Worm (Caenorhabditis elegans) whole organism, young adult: ENCODE results near the gene F23D12.4.

Experiments
- B0035.1 ChIP-seq: sonication (generic microtip); optimal IDR thresholded peaks from 2 replicates; lab custom pipeline; 2016; ENCODE audit warnings: missing genetic modification characterization, mild to moderate bottlenecking, missing compliant biosample characterization, missing genotype, missing genetic modification reagents
- B0336.3 ChIP-seq: fragments of 200-800 bp; sonication (Bioruptor generic); IDR thresholded peaks from 2 replicates; pipeline ENCODE4 v1.3.6; 2022; ENCODE audit warnings: missing genetic modification characterization, missing compliant biosample characterization
- F22D6.2 ChIP-seq: sonication (generic microtip); optimal IDR thresholded peaks from 2 replicates; lab custom pipeline; 2016; ENCODE audit warnings: mild to moderate bottlenecking, missing genetic modification characterization, missing compliant biosample characterization
- F23B12.7 ChIP-seq: sonication (generic microtip); optimal IDR thresholded peaks from 2 replicates; lab custom pipeline; 2017; ENCODE audit warnings: missing genetic modification characterization, mild to moderate bottlenecking, missing compliant biosample characterization, antibody characterized with exemption, moderate library complexity; ENCODE audit not compliant: insufficient read depth
- F33H1.4 ChIP-seq: fragments of 200-800 bp; sonication (Bioruptor generic); IDR thresholded peaks from 2 replicates; pipeline ENCODE4 v1.3.6; 2022; ENCODE audit warnings: missing genetic modification reagents, missing genetic modification characterization, missing compliant biosample characterization
- F39B2.1 ChIP-seq: fragments of 200-800 bp; sonication (Bioruptor generic); IDR thresholded peaks from 2 replicates; pipeline ENCODE4 v1.3.6; 2022; ENCODE audit warnings: missing genetic modification reagents, missing genetic modification characterization, missing compliant biosample characterization
- K11D2.4 ChIP-seq: fragments of 200-800 bp; sonication (Bioruptor generic); IDR thresholded peaks from 2 replicates; pipeline ENCODE4 v1.3.6; 2022; ENCODE audit warnings: missing genetic modification reagents, missing genetic modification characterization, missing compliant biosample characterization
- T07F8.4 ChIP-seq: sonication (generic microtip); optimal IDR thresholded peaks from 2 replicates; lab custom pipeline; 2016; ENCODE audit warnings: mild to moderate bottlenecking, missing genetic modification characterization, moderate library complexity, missing compliant biosample characterization
- Y53F4B.3 ChIP-seq: fragments of 200-800 bp; sonication (Bioruptor generic); IDR thresholded peaks from 2 replicates; pipeline ENCODE4 v1.3.6; 2022; ENCODE audit warnings: missing genetic modification reagents, missing genetic modification characterization, missing compliant biosample characterization
- Y79H2A.3 ChIP-seq: fragments of 200-800 bp; sonication (Bioruptor generic); conservative IDR thresholded peaks from 2 replicates; pipeline ENCODE4 v1.3.6; 2022; ENCODE audit warnings: missing genetic modification reagents, missing genetic modification characterization, missing compliant biosample characterization
- aptf-3 ChIP-seq: fragments of 200-800 bp; sonication (Bioruptor generic); IDR thresholded peaks from 2 replicates; pipeline ENCODE4 v1.3.6; 2022; ENCODE audit warnings: missing genetic modification characterization, missing compliant biosample characterization
- attf-3 ChIP-seq: fragments of 200-800 bp; sonication (Bioruptor generic); conservative IDR thresholded peaks from 2 replicates; pipeline ENCODE4 v1.3.6; 2022; ENCODE audit warnings: missing genetic modification reagents, missing genetic modification characterization, missing compliant biosample characterization
- attf-5 ChIP-seq: fragments of 200-800 bp; sonication (Bioruptor generic); optimal IDR thresholded peaks from 2 replicates; lab custom pipeline; 2018; ENCODE audit warnings: mild to moderate bottlenecking, missing genetic modification characterization, missing compliant biosample characterization
- attf-6 ChIP-seq: fragments of 200-800 bp; sonication (Bioruptor generic); IDR thresholded peaks from 2 replicates; pipeline ENCODE4 v1.3.6; 2022; ENCODE audit warnings: missing genetic modification reagents, missing genetic modification characterization, missing compliant biosample characterization
- ceh-100 ChIP-seq: fragments of 200-800 bp; sonication (Bioruptor generic); IDR thresholded peaks from 2 replicates; pipeline ENCODE4 v1.3.6; 2022; ENCODE audit warnings: missing genetic modification reagents, missing genetic modification characterization, missing compliant biosample characterization
- ceh-91 ChIP-seq: fragments of 200-800 bp; sonication (Bioruptor generic); IDR thresholded peaks from 2 replicates; pipeline ENCODE4 v1.3.6; 2022; ENCODE audit warnings: missing genetic modification reagents, missing genetic modification characterization, missing compliant biosample characterization
- chd-7 ChIP-seq: sonication (generic microtip); optimal IDR thresholded peaks from 2 replicates; lab custom pipeline; 2016; ENCODE audit warnings: mild to moderate bottlenecking, missing genetic modification characterization, moderate library complexity, missing compliant biosample characterization
- efl-1 ChIP-seq: fragments of 150-350 bp; optimal IDR thresholded peaks from 2 replicates; lab custom pipeline; 2014; ENCODE audit warnings: missing biosample characterization, missing genetic modification reagents, missing genetic modification characterization
- egl-44 ChIP-seq: fragments of 200-800 bp; sonication (Bioruptor generic); IDR thresholded peaks from 2 replicates; pipeline ENCODE4 v1.3.6; 2022; ENCODE audit warnings: missing genetic modification reagents, missing genetic modification characterization, missing compliant biosample characterization
- hmg-1.2 ChIP-seq: fragments of 200-800 bp; sonication (Bioruptor generic); IDR thresholded peaks from 2 replicates; pipeline ENCODE4 v1.3.6; 2022; ENCODE audit warnings: missing genetic modification reagents, missing genetic modification characterization, missing compliant biosample characterization
- hrde-1 ChIP-seq: sonication (generic microtip); optimal IDR thresholded peaks from 2 replicates; lab custom pipeline; 2016; ENCODE audit warnings: missing genetic modification characterization, mild to moderate bottlenecking, missing compliant biosample characterization, moderate library complexity, missing genotype, missing genetic modification reagents, borderline replicate concordance
- let-526 ChIP-seq: fragments of 200-800 bp; sonication (Bioruptor generic); IDR thresholded peaks from 2 replicates; pipeline ENCODE4 v1.3.6; 2022; ENCODE audit warnings: missing genetic modification reagents, missing genetic modification characterization, missing compliant biosample characterization
- let-607 ChIP-seq, 2 experiments: fragments of 200-800 bp in 1 of 2; sonication (Bioruptor generic) in 1 of 2; sonication (generic microtip) in 1 of 2; optimal IDR thresholded peaks; 2 replicates each; lab custom pipeline; 2016 to 2018; ENCODE audit warnings: mild to moderate bottlenecking in 2 of 2, missing compliant biosample characterization in 2 of 2, missing genetic modification characterization in 2 of 2, moderate library complexity in 2 of 2, missing genotype in 1 of 2
- lin-40 ChIP-seq: sonication (generic microtip); optimal IDR thresholded peaks from 2 replicates; lab custom pipeline; 2016; ENCODE audit warnings: missing genetic modification characterization, mild to moderate bottlenecking, missing compliant biosample characterization, missing genotype, missing genetic modification reagents
- madf-10 ChIP-seq: sonication (generic microtip); optimal IDR thresholded peaks from 2 replicates; lab custom pipeline; 2016; ENCODE audit warnings: mild to moderate bottlenecking, missing genetic modification characterization, missing compliant biosample characterization
- madf-3 ChIP-seq: fragments of 200-800 bp; sonication (Bioruptor generic); IDR thresholded peaks from 2 replicates; pipeline ENCODE4 v1.3.6; 2022; ENCODE audit warnings: missing genetic modification reagents, missing genetic modification characterization, missing compliant biosample characterization
- madf-8 ChIP-seq: fragments of 200-800 bp; sonication (Bioruptor generic); conservative IDR thresholded peaks from 2 replicates; pipeline ENCODE4 v1.3.6; 2022; ENCODE audit warnings: missing genetic modification reagents, missing genetic modification characterization, missing compliant biosample characterization
- mcd-1 ChIP-seq: fragments of 200-800 bp; sonication (Bioruptor generic); IDR thresholded peaks from 2 replicates; pipeline ENCODE4 v1.3.6; 2022; ENCODE audit warnings: missing genetic modification reagents, missing genetic modification characterization, missing compliant biosample characterization
- nfya-1 ChIP-seq: sonication (generic microtip); optimal IDR thresholded peaks from 2 replicates; lab custom pipeline; 2017; ENCODE audit warnings: antibody characterized with exemption, missing compliant biosample characterization, missing genetic modification characterization, borderline replicate concordance; ENCODE audit not compliant: insufficient read depth
- nhr-120 ChIP-seq: fragments of 200-800 bp; sonication (Bioruptor generic); IDR thresholded peaks from 2 replicates; pipeline ENCODE4 v1.3.6; 2022; ENCODE audit warnings: missing genetic modification characterization, missing compliant biosample characterization
- nhr-27 ChIP-seq: fragments of 200-800 bp; sonication (Bioruptor generic); optimal IDR thresholded peaks from 2 replicates; lab custom pipeline; 2018; ENCODE audit warnings: mild to moderate bottlenecking, missing genetic modification characterization, moderate library complexity, missing compliant biosample characterization
- pbrm-1 ChIP-seq: fragments of 200-800 bp; sonication (Bioruptor generic); IDR thresholded peaks from 2 replicates; pipeline ENCODE4 v1.3.6; 2022; ENCODE audit warnings: missing genetic modification reagents, missing genetic modification characterization, missing compliant biosample characterization
- rcor-1 ChIP-seq: fragments of 200-800 bp; sonication (Bioruptor generic); IDR thresholded peaks from 2 replicates; pipeline ENCODE4 v1.3.6; 2022; ENCODE audit warnings: missing genetic modification reagents, missing genetic modification characterization, missing compliant biosample characterization
- repo-1 ChIP-seq: sonication (generic microtip); optimal IDR thresholded peaks from 2 replicates; lab custom pipeline; 2017; ENCODE audit warnings: mild to moderate bottlenecking, missing genetic modification characterization, missing compliant biosample characterization
- snpc-1.3 ChIP-seq: sonication (generic microtip); optimal IDR thresholded peaks from 2 replicates; lab custom pipeline; 2017; ENCODE audit warnings: missing genetic modification characterization, mild to moderate bottlenecking, missing compliant biosample characterization, antibody characterized with exemption, moderate library complexity, missing genotype, missing genetic modification reagents; ENCODE audit not compliant: insufficient read depth
- snpc-3.4 ChIP-seq: sonication (generic microtip); optimal IDR thresholded peaks from 2 replicates; lab custom pipeline; 2017; ENCODE audit warnings: missing genetic modification characterization, mild to moderate bottlenecking, missing compliant biosample characterization, antibody characterized with exemption, moderate library complexity, missing genotype, missing genetic modification reagents
- sptf-2 ChIP-seq: fragments of 200-800 bp; sonication (Bioruptor generic); optimal IDR thresholded peaks from 2 replicates; lab custom pipeline; 2018; ENCODE audit warnings: mild to moderate bottlenecking, missing genetic modification characterization, missing compliant biosample characterization
- zfh-2 ChIP-seq: fragments of 200-800 bp; sonication (Bioruptor generic); conservative IDR thresholded peaks from 2 replicates; pipeline ENCODE4 v1.3.6; 2022; ENCODE audit warnings: missing genetic modification reagents, missing genetic modification characterization, missing compliant biosample characterization
- zim-3 ChIP-seq: sonication (generic microtip); optimal IDR thresholded peaks from 2 replicates; lab custom pipeline; 2017; ENCODE audit warnings: mild to moderate bottlenecking, missing genetic modification characterization, moderate library complexity, missing compliant biosample characterization
- ztf-18 ChIP-seq: sonication (generic microtip); optimal IDR thresholded peaks from 2 replicates; lab custom pipeline; 2016; ENCODE audit warnings: missing genotype, mild to moderate bottlenecking, missing genetic modification characterization, missing compliant biosample characterization
- ztf-25 ChIP-seq: fragments of 200-800 bp; sonication (Bioruptor generic); IDR thresholded peaks from 2 replicates; pipeline ENCODE4 v1.3.6; 2022; ENCODE audit warnings: missing genetic modification reagents, missing genetic modification characterization, missing compliant biosample characterization
- ztf-26 ChIP-seq: sonication (generic microtip); optimal IDR thresholded peaks from 2 replicates; lab custom pipeline; 2017; ENCODE audit warnings: missing genetic modification characterization, missing compliant biosample characterization
- ztf-3 ChIP-seq: fragments of 200-800 bp; sonication (Bioruptor generic); optimal IDR thresholded peaks from 2 replicates; lab custom pipeline; 2018; ENCODE audit warnings: mild to moderate bottlenecking, missing genetic modification characterization, missing compliant biosample characterization
- ztf-6 ChIP-seq: fragments of 200-800 bp; sonication (Bioruptor generic); IDR thresholded peaks from 2 replicates; pipeline ENCODE4 v1.3.6; 2022; ENCODE audit warnings: missing genetic modification reagents, missing genetic modification characterization, missing compliant biosample characterization

Gene F23D12.4

ce11 chrX:14484827-14485226 lies 40.0 kb downstream of the F23D12.4 start, which contains the start of gene M163.8:
TSS of gene M163.8 (plus strand) at chrX:14485127.
- TF ChIP-seq B0336.3 (GFP tag; lab: Robert Waterston, UW) (no peak), egl-44 (GFP tag; lab: Robert Waterston, UW) (no peak), mcd-1 (GFP tag; lab: Robert Waterston, UW) (no peak), Y53F4B.3 (GFP tag; lab: Robert Waterston, UW) (no peak), ztf-18 (tag; lab: Kevin White, UChicago) (no peak), lin-40 (tag; lab: Kevin White, UChicago) (no peak), hrde-1 (tag; lab: Kevin White, UChicago) (no peak), attf-6 (GFP tag; lab: Robert Waterston, UW) (no peak), K11D2.4 (GFP tag; lab: Robert Waterston, UW) (no peak), repo-1 (no peak), let-607 (tag; optimal IDR thresholded peaks at IDR 0.05; lab: Kevin White, UChicago) (no peak), B0035.1 (tag; lab: Kevin White, UChicago) (no peak), ztf-25 (no peak), rcor-1 (GFP tag; lab: Robert Waterston, UW) (no peak), ceh-91 (GFP tag; lab: Robert Waterston, UW) (no peak), attf-5 (GFP tag; lab: Kevin White, UChicago) (no peak)

DNA sequence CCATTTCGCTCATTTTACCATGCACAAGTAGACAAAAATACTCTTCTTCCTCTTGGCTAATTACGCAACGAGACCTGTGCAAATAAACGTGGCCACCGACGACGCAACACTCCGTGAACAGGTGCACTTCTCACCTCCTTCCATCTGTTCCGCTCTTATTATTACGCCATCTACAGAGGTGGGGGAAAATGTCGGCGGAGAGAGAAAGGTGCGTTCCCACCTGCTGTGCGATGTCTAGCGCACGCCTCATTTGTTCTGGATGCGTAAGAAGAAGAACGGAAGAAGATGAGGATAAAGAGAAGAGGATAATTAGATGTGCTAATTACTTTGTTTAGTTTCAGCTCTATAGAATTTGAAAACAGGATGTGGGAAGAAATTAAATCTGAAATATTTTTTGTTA lies 41.7 kb downstream of the F23D12.4 start:
- TF ChIP-seq F33H1.4 (GFP tag; lab: Robert Waterston, UW) (no peak), attf-3 (GFP tag; lab: Robert Waterston, UW) (no peak), rcor-1 (GFP tag; lab: Robert Waterston, UW) (no peak), aptf-3 (GFP tag; lab: Robert Waterston, UW) (no peak), F22D6.2 (tag; lab: Kevin White, UChicago) (no peak), sptf-2 (GFP tag; lab: Kevin White, UChicago) (no peak), T07F8.4 (tag; lab: Kevin White, UChicago) (no peak), F23B12.7 (tag; lab: Kevin White, UChicago) (no peak)

DNA sequence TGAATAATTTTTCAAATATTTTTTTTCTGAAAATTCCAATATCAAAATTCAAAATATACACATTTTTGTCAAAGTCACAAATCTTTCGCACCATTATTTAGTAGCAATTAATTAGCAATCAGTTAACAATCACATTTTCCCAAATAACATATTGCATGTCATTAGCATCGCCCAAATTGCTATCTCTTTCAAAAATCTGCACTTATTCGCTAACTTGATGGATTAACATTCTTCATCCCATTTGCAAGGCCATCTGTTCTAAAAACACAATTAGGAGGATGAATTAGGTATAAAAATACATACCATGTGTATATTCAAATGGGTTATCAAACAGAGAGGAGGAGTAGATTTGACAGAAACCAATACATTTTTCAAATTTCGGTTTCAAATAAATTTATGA lies 42.5 kb downstream of the F23D12.4 start:
- TF ChIP-seq hmg-1.2 (GFP tag; lab: Robert Waterston, UW), result no peak
- TF ChIP-seq ztf-26, result no peak
- no peak for TF ChIP-seq let-607 (tag; optimal IDR thresholded peaks at IDR 0.05; lab: Kevin White, UChicago)
- TF ChIP-seq pbrm-1 (GFP tag; lab: Robert Waterston, UW), result no peak
- TF ChIP-seq nfya-1 (tag; lab: Kevin White, UChicago), result no peak
- TF ChIP-seq efl-1 (GFP tag; lab: Kevin White, UChicago), result no peak
- TF ChIP-seq let-526 (GFP tag; lab: Robert Waterston, UW), result no peak
- no peak for TF ChIP-seq nhr-27 (tag; lab: Kevin White, UChicago)
- no peak for TF ChIP-seq snpc-3.4 (tag; lab: Kevin White, UChicago)
- TF ChIP-seq zfh-2, result no peak
- TF ChIP-seq chd-7 (tag; lab: Kevin White, UChicago), result no peak

- TF ChIP-seq madf-8 (GFP tag; lab: Robert Waterston, UW), result no peak
- TF ChIP-seq zim-3 (tag; lab: Kevin White, UChicago), result no peak
- TF ChIP-seq egl-44 (GFP tag; lab: Robert Waterston, UW), result no peak
- no peak for TF ChIP-seq Y79H2A.3 (GFP tag; lab: Robert Waterston, UW)
- no peak for TF ChIP-seq attf-5 (GFP tag; lab: Kevin White, UChicago)
- no peak for TF ChIP-seq F39B2.1 (GFP tag; lab: Robert Waterston, UW)
- no peak for TF ChIP-seq ceh-100 (GFP tag; lab: Robert Waterston, UW)
- no peak for TF ChIP-seq F22D6.2 (tag; lab: Kevin White, UChicago)
- TF ChIP-seq ztf-6 (GFP tag; lab: Robert Waterston, UW), result no peak
- TF ChIP-seq attf-6 (GFP tag; lab: Robert Waterston, UW), result no peak
- no peak for TF ChIP-seq nhr-120 (GFP tag; lab: Robert Waterston, UW)
- no peak for TF ChIP-seq madf-10 (tag; lab: Kevin White, UChicago)
- no peak for TF ChIP-seq madf-3 (GFP tag; lab: Robert Waterston, UW)
- no peak for TF ChIP-seq ztf-3
- no peak for TF ChIP-seq snpc-1.3 (tag; lab: Kevin White, UChicago)
Observed at ce11 chrX:14487832-14488231, 43.0 kb downstream of the F23D12.4 start.
